Worm (Caenorhabditis elegans) whole organism, L2 larva: ENCODE measurements around the gene C01G5.3.
A peak's percentile ranks its signal among the peaks of the same experiment; 100 is the strongest.

Experiments used
- F13H6.1 ChIP-seq: sonication (generic microtip); optimal IDR thresholded peaks from 2 replicates; lab custom pipeline; 2016; ENCODE audit warnings: missing genetic modification characterization, missing compliant biosample characterization
- R02D3.7 ChIP-seq: fragments of 150-350 bp; optimal IDR thresholded peaks from 2 replicates; lab custom pipeline; 2014; ENCODE audit warnings: missing biosample characterization, missing genetic modification characterization
- ZK546.5 ChIP-seq: sonication (generic microtip); optimal IDR thresholded peaks from 2 replicates; lab custom pipeline; 2017; ENCODE audit warnings: missing biosample characterization, missing genetic modification characterization
- alr-1 ChIP-seq: fragments of 150-350 bp; optimal IDR thresholded peaks from 2 replicates; lab custom pipeline; 2014; ENCODE audit warnings: missing biosample characterization, missing genetic modification characterization
- blmp-1 ChIP-seq: sonication (generic microtip); optimal IDR thresholded peaks from 2 replicates; lab custom pipeline; 2017; ENCODE audit warnings: missing genetic modification characterization, mild to moderate bottlenecking, missing compliant biosample characterization, antibody characterized with exemption, moderate library complexity; ENCODE audit not compliant: insufficient read depth
- ceh-16 ChIP-seq: fragments of 150-350 bp; optimal IDR thresholded peaks from 2 replicates; lab custom pipeline; 2014; ENCODE audit warnings: missing biosample characterization, missing genetic modification characterization
- ceh-82 ChIP-seq: fragments of 150-350 bp; optimal IDR thresholded peaks from 2 replicates; lab custom pipeline; 2014; ENCODE audit warnings: missing biosample characterization, missing genetic modification characterization
- crh-2 ChIP-seq: sonication (generic microtip); optimal IDR thresholded peaks from 2 replicates; lab custom pipeline; 2017; ENCODE audit warnings: missing biosample characterization, missing genetic modification characterization
- egl-27 ChIP-seq: sonication (generic microtip); optimal IDR thresholded peaks from 3 replicates; lab custom pipeline; 2017; ENCODE audit warnings: missing biosample characterization, missing genetic modification reagents, missing genetic modification characterization
- elt-1 ChIP-seq: fragments of 150-350 bp; optimal IDR thresholded peaks from 2 replicates; lab custom pipeline; 2014; ENCODE audit warnings: missing biosample characterization, missing genetic modification characterization
- elt-3 ChIP-seq: sonication (generic microtip); optimal IDR thresholded peaks from 2 replicates; lab custom pipeline; 2017; ENCODE audit warnings: missing biosample characterization, missing genetic modification characterization
- fos-1 ChIP-seq: fragments of 150-350 bp; optimal IDR thresholded peaks from 2 replicates; lab custom pipeline; 2014; ENCODE audit warnings: missing biosample characterization, missing genetic modification characterization
- gmeb-1 ChIP-seq: fragments of 150-350 bp; optimal IDR thresholded peaks from 2 replicates; lab custom pipeline; 2014; ENCODE audit warnings: missing biosample characterization, missing genetic modification characterization
- lin-13 ChIP-seq: fragments of 150-350 bp; optimal IDR thresholded peaks from 2 replicates; lab custom pipeline; 2014; ENCODE audit warnings: missing biosample characterization, missing genetic modification reagents, missing genetic modification characterization
- lin-39 ChIP-seq: fragments of 150-350 bp; optimal IDR thresholded peaks from 2 replicates; lab custom pipeline; 2014; ENCODE audit warnings: missing biosample characterization, missing genetic modification reagents, missing genetic modification characterization
- lsy-2 ChIP-seq, 2 experiments: fragments of 150-350 bp in 1 of 2; sonication (generic microtip) in 1 of 2; optimal IDR thresholded peaks; 2 replicates each; lab custom pipeline; 2014 to 2017; ENCODE audit warnings: missing biosample characterization in 2 of 2, missing genetic modification characterization in 2 of 2
- mbf-1 ChIP-seq: sonication (generic microtip); optimal IDR thresholded peaks from 2 replicates; lab custom pipeline; 2017; ENCODE audit warnings: missing biosample characterization, missing genetic modification characterization
- mdl-1 ChIP-seq, 2 experiments: fragments of 150-350 bp in 1 of 2; sonication (generic microtip) in 1 of 2; optimal IDR thresholded peaks; 2 replicates each; lab custom pipeline; 2017; ENCODE audit warnings: missing biosample characterization in 2 of 2, missing genetic modification characterization in 2 of 2
- nhr-10 ChIP-seq: sonication (generic microtip); optimal IDR thresholded peaks from 2 replicates; lab custom pipeline; 2017; ENCODE audit warnings: missing biosample characterization, missing genetic modification characterization
- nhr-11 ChIP-seq: fragments of 150-350 bp; optimal IDR thresholded peaks from 2 replicates; lab custom pipeline; 2014; ENCODE audit warnings: missing biosample characterization, missing genetic modification characterization
- nhr-12 ChIP-seq: fragments of 150-350 bp; optimal IDR thresholded peaks from 2 replicates; lab custom pipeline; 2014; ENCODE audit warnings: missing biosample characterization, missing genetic modification characterization
- nhr-23 ChIP-seq: fragments of 150-350 bp; optimal IDR thresholded peaks from 2 replicates; lab custom pipeline; 2014; ENCODE audit warnings: missing biosample characterization, missing genetic modification reagents, missing genetic modification characterization
- nhr-77 ChIP-seq: fragments of 150-350 bp; optimal IDR thresholded peaks from 2 replicates; lab custom pipeline; 2014; ENCODE audit warnings: missing biosample characterization, missing genetic modification characterization
- peb-1 ChIP-seq: fragments of 150-350 bp; optimal IDR thresholded peaks from 2 replicates; lab custom pipeline; 2014; ENCODE audit warnings: missing biosample characterization, missing genetic modification characterization
- skn-1 ChIP-seq: sonication (generic microtip); optimal IDR thresholded peaks from 2 replicates; lab custom pipeline; 2017; ENCODE audit warnings: missing biosample characterization, missing genetic modification characterization
- sma-3 ChIP-seq: sonication (generic microtip); optimal IDR thresholded peaks from 2 replicates; lab custom pipeline; 2016; ENCODE audit warnings: missing genetic modification reagents, missing genetic modification characterization, missing compliant biosample characterization
- sma-9 ChIP-seq, 2 experiments: fragments of 150-350 bp in 1 of 2; sonication (generic microtip) in 1 of 2; optimal IDR thresholded peaks; 2 replicates each; lab custom pipeline; 2014 to 2016; ENCODE audit warnings: missing genetic modification characterization in 2 of 2, mild to moderate bottlenecking in 1 of 2, missing biosample characterization in 1 of 2, missing compliant biosample characterization in 1 of 2, missing genetic modification reagents in 1 of 2, moderate library complexity in 1 of 2
- snpc-4 ChIP-seq: fragments of 150-350 bp; optimal IDR thresholded peaks from 2 replicates; lab custom pipeline; 2014; ENCODE audit warnings: missing biosample characterization, missing genetic modification characterization
- unc-39 ChIP-seq: fragments of 150-350 bp; optimal IDR thresholded peaks from 2 replicates; lab custom pipeline; 2014; ENCODE audit warnings: missing biosample characterization, missing genetic modification characterization
- unc-55 ChIP-seq: fragments of 150-350 bp; sonication (generic microtip); optimal IDR thresholded peaks from 3 replicates; lab custom pipeline; 2014; ENCODE audit warnings: missing biosample characterization, missing genetic modification reagents, missing genetic modification characterization
- unc-62 ChIP-seq: fragments of 150-350 bp; optimal IDR thresholded peaks from 2 replicates; lab custom pipeline; 2014; ENCODE audit warnings: missing biosample characterization, missing genetic modification reagents, missing genetic modification characterization
- ztf-1 ChIP-seq: fragments of 200-800 bp; sonication (Bioruptor generic); conservative IDR thresholded peaks from 2 replicates; pipeline ENCODE4 v1.3.6; 2022; ENCODE audit warnings: missing genetic modification characterization, missing compliant biosample characterization
- ztf-11 ChIP-seq: sonication (generic microtip); optimal IDR thresholded peaks from 2 replicates; lab custom pipeline; 2017; ENCODE audit warnings: missing biosample characterization, missing genetic modification characterization

C01G5.3 gene

ce11 chrIV:6523773-6524172 lies 12.2 kb upstream of the C01G5.3 start:
- TF ChIP-seq lin-39 (tag; lab: Kevin White, UChicago) (no peak), gmeb-1 (tag; lab: Kevin White, UChicago) (no peak)

- no peak for TF ChIP-seq fos-1 (tag; lab: Kevin White, UChicago)
- no peak for TF ChIP-seq lin-39 (tag; lab: Kevin White, UChicago)
- TF ChIP-seq elt-1 (tag; lab: Kevin White, UChicago) = no peak
- no peak for TF ChIP-seq nhr-10 (tag; lab: Kevin White, UChicago)
Observed at ce11 chrIV:6524531-6524930, 11.5 kb upstream of the C01G5.3 start, which contains the start of gene C01G5.5. C01G5.5 (plus strand) TSS chrIV:6524610.

ce11 chrIV:6526522-6526921 lies 9.5 kb upstream of the C01G5.3 start:
- TF ChIP-seq nhr-11 (tag; lab: Kevin White, UChicago) (no peak), fos-1 (tag; lab: Kevin White, UChicago) (no peak), ceh-16 (tag; lab: Kevin White, UChicago) (no peak), ztf-1 (GFP tag; lab: Robert Waterston, UW) (no peak), egl-27 (tag; lab: Kevin White, UChicago) (no peak)

- no peak for TF ChIP-seq crh-2
- no peak for TF ChIP-seq nhr-77
- TF ChIP-seq R02D3.7 (tag; lab: Kevin White, UChicago) = no peak
- TF ChIP-seq ceh-16 (tag; lab: Kevin White, UChicago) = no peak
- no peak for TF ChIP-seq unc-62 (GFP tag; lab: Kevin White, UChicago)
- no peak for TF ChIP-seq nhr-11 (tag; lab: Kevin White, UChicago)
- TF ChIP-seq ztf-1 (GFP tag; lab: Robert Waterston, UW) = no peak
- no peak for TF ChIP-seq nhr-12
- TF ChIP-seq egl-27 (tag; lab: Kevin White, UChicago) = no peak
- no peak for TF ChIP-seq sma-3 (GFP tag; lab: Kevin White, UChicago)
- TF ChIP-seq snpc-4 = no peak
- no peak for TF ChIP-seq sma-9 (GFP tag; optimal IDR thresholded peaks at IDR 0.05; lab: Kevin White, UChicago)
- TF ChIP-seq sma-9 (tag; optimal IDR thresholded peaks at IDR 0.05; lab: Kevin White, UChicago) = no peak
- no peak for TF ChIP-seq elt-1 (tag; lab: Kevin White, UChicago)
- TF ChIP-seq, all 48 proteins: peak for 0
Observed at ce11 chrIV:6528202-6528601, 7.8 kb upstream of the C01G5.3 start.

ce11 chrIV:6529832-6530231 lies 6.2 kb upstream of the C01G5.3 start:
- TF ChIP-seq mbf-1 (tag; lab: Kevin White, UChicago) (no peak), nhr-12 (no peak), nhr-77 (no peak), ZK546.5 (no peak)

ce11 chrIV:6531450-6531849 lies 4.6 kb upstream of the C01G5.3 start, which contains the start of gene C01G5.4:
C01G5.4 (plus strand) TSS chrIV:6531750.
- TF ChIP-seq lin-13 (GFP tag; lab: Kevin White, UChicago) = no peak
- no peak for TF ChIP-seq nhr-23 (tag; lab: Kevin White, UChicago)
- TF ChIP-seq elt-3 = no peak
- TF ChIP-seq ceh-82 (tag; lab: Kevin White, UChicago) = no peak
- no peak for TF ChIP-seq crh-2
- TF ChIP-seq blmp-1 = no peak
- no peak for TF ChIP-seq sma-9 (GFP tag; optimal IDR thresholded peaks at IDR 0.05; lab: Kevin White, UChicago)
- no peak for TF ChIP-seq sma-9 (tag; optimal IDR thresholded peaks at IDR 0.05; lab: Kevin White, UChicago)
- no peak for TF ChIP-seq skn-1 (tag; lab: Kevin White, UChicago)
- TF ChIP-seq ztf-11 (tag; lab: Kevin White, UChicago) = no peak
- no peak for TF ChIP-seq peb-1
- TF ChIP-seq ZK546.5 = no peak

ce11 chrIV:6541435-6541834 lies 5.4 kb downstream of the C01G5.3 start, which contains the start of gene C01G5.25:
C01G5.25 (plus strand) TSS chrIV:6541684.
- TF ChIP-seq F13H6.1 (tag; lab: Kevin White, UChicago) (no peak), mdl-1 (tag; optimal IDR thresholded peaks at IDR 0.05; lab: Kevin White, UChicago) (no peak), fos-1 (tag; lab: Kevin White, UChicago) (no peak), alr-1 (tag; lab: Kevin White, UChicago) (no peak), nhr-11 (tag; lab: Kevin White, UChicago) (no peak), unc-39 (no peak), unc-55 (peak; percentile 50), lsy-2 (tag; optimal IDR thresholded peaks at IDR 0.05; lab: Kevin White, UChicago) (peak in 1 of 2 experiments; percentile 9), ztf-11 (tag; lab: Kevin White, UChicago) (no peak), lin-13 (GFP tag; lab: Kevin White, UChicago) (no peak), ztf-1 (GFP tag; lab: Robert Waterston, UW) (no peak)
